Worm (Caenorhabditis elegans) whole organism, L4/young adult: Measurements from ENCODE around the gene F58B3.4.

ENCODE experiments used
- W03F9.2 ChIP-seq: fragments of 150-350 bp; optimal IDR thresholded peaks from 2 replicates; lab custom pipeline; 2014; ENCODE audit warnings: missing biosample characterization, missing genetic modification characterization
- dao-5 ChIP-seq: sonication (generic microtip); optimal IDR thresholded peaks from 2 replicates; lab custom pipeline; 2016; ENCODE audit warnings: missing genotype, missing genetic modification characterization, moderate library complexity, missing compliant biosample characterization

- TF ChIP-seq dao-5: no peak
- no peak for TF ChIP-seq W03F9.2 (tag; lab: Kevin White, UChicago)
These were observed 49.0 kb downstream of the F58B3.4 start for ce11 chrIV:11582450-11583166.
